Worm (Caenorhabditis elegans) whole organism, mixed stage, embryonic: ENCODE results near the gene perm-1.

ENCODE experiments used
- M03D4.4 ChIP-seq: sonication (generic microtip); optimal IDR thresholded peaks from 2 replicates; lab custom pipeline; 2017; ENCODE audit warnings: mild to moderate bottlenecking, missing genetic modification characterization, missing compliant biosample characterization
- bed-3 ChIP-seq: fragments of 200-800 bp; sonication (Bioruptor generic); optimal IDR thresholded peaks from 3 replicates; lab custom pipeline; 2018; ENCODE audit warnings: mild to moderate bottlenecking, missing genetic modification characterization, moderate library complexity, missing compliant biosample characterization
- blmp-1 ChIP-seq: fragments of 150-350 bp; optimal IDR thresholded peaks from 2 replicates; lab custom pipeline; 2014; ENCODE audit warnings: missing biosample characterization, missing genetic modification characterization
- ceh-39 ChIP-seq: fragments of 150-350 bp; optimal IDR thresholded peaks from 2 replicates; lab custom pipeline; 2014; ENCODE audit warnings: missing biosample characterization, missing genetic modification characterization
- ceh-43 ChIP-seq: fragments of 200-800 bp; sonication (Bioruptor generic); optimal IDR thresholded peaks from 2 replicates; lab custom pipeline; 2018; ENCODE audit warnings: mild to moderate bottlenecking, missing genetic modification characterization, moderate library complexity, missing compliant biosample characterization
- ces-1 ChIP-seq: fragments of 150-350 bp; optimal IDR thresholded peaks from 2 replicates; lab custom pipeline; 2014; ENCODE audit warnings: missing biosample characterization, missing genetic modification reagents, missing genetic modification characterization
- cnd-1 ChIP-seq: fragments of 200-800 bp; sonication (Bioruptor generic); optimal IDR thresholded peaks from 2 replicates; lab custom pipeline; 2018; ENCODE audit warnings: mild to moderate bottlenecking, missing genetic modification characterization, missing compliant biosample characterization
- drap-1 ChIP-seq: fragments of 200-800 bp; sonication (Bioruptor generic); optimal IDR thresholded peaks from 3 replicates; lab custom pipeline; 2018; ENCODE audit warnings: mild to moderate bottlenecking, missing genetic modification characterization, missing compliant biosample characterization
- elt-1 ChIP-seq: sonication (generic microtip); optimal IDR thresholded peaks from 2 replicates; lab custom pipeline; 2017; ENCODE audit warnings: missing genetic modification characterization, mild to moderate bottlenecking, missing compliant biosample characterization, antibody characterized with exemption, moderate library complexity, borderline replicate concordance; ENCODE audit not compliant: insufficient read depth
- elt-3 ChIP-seq: fragments of 150-350 bp; optimal IDR thresholded peaks from 2 replicates; lab custom pipeline; 2014; ENCODE audit warnings: missing biosample characterization, missing genetic modification characterization
- flh-1 ChIP-seq: fragments of 200-800 bp; sonication (Bioruptor generic); optimal IDR thresholded peaks from 2 replicates; lab custom pipeline; 2018; ENCODE audit warnings: mild to moderate bottlenecking, missing genetic modification characterization, moderate library complexity, missing compliant biosample characterization
- ham-2 ChIP-seq: fragments of 200-800 bp; sonication (Bioruptor generic); optimal IDR thresholded peaks from 2 replicates; lab custom pipeline; 2018; ENCODE audit warnings: mild to moderate bottlenecking, missing genetic modification characterization, missing compliant biosample characterization
- hlh-1 ChIP-seq: fragments of 150-350 bp; optimal IDR thresholded peaks from 2 replicates; lab custom pipeline; 2014; ENCODE audit warnings: missing biosample characterization, missing genetic modification reagents, missing genetic modification characterization
- lin-13 ChIP-seq: fragments of 150-350 bp; optimal IDR thresholded peaks from 2 replicates; lab custom pipeline; 2014; ENCODE audit warnings: missing biosample characterization, missing genetic modification characterization
- lin-32 ChIP-seq: fragments of 200-800 bp; sonication (Bioruptor generic); optimal IDR thresholded peaks from 2 replicates; lab custom pipeline; 2018; ENCODE audit warnings: mild to moderate bottlenecking, missing genetic modification characterization, missing compliant biosample characterization
- lsy-2 ChIP-seq: fragments of 150-350 bp; optimal IDR thresholded peaks from 2 replicates; lab custom pipeline; 2014; ENCODE audit warnings: missing biosample characterization, missing genetic modification characterization
- mep-1 ChIP-seq: fragments of 150-350 bp; optimal IDR thresholded peaks from 2 replicates; lab custom pipeline; 2017; ENCODE audit warnings: missing biosample characterization, missing genetic modification reagents, missing genetic modification characterization, inconsistent platforms
- mls-2 ChIP-seq: sonication (generic microtip); optimal IDR thresholded peaks from 2 replicates; lab custom pipeline; 2016; ENCODE audit warnings: mild to moderate bottlenecking, missing genetic modification characterization, moderate library complexity, missing compliant biosample characterization
- nhr-12 ChIP-seq: fragments of 150-350 bp; optimal IDR thresholded peaks from 2 replicates; lab custom pipeline; 2014; ENCODE audit warnings: missing biosample characterization, missing genetic modification characterization
- nhr-2 ChIP-seq: fragments of 150-350 bp; optimal IDR thresholded peaks from 2 replicates; lab custom pipeline; 2014; ENCODE audit warnings: missing biosample characterization, missing genetic modification characterization
- nhr-237 ChIP-seq: fragments of 150-350 bp; optimal IDR thresholded peaks from 2 replicates; lab custom pipeline; 2014; ENCODE audit warnings: missing biosample characterization, missing genetic modification characterization
- nhr-28 ChIP-seq: fragments of 150-350 bp; optimal IDR thresholded peaks from 2 replicates; lab custom pipeline; 2014; ENCODE audit warnings: missing biosample characterization, missing genetic modification characterization
- pha-4 ChIP-seq: fragments of 150-350 bp; optimal IDR thresholded peaks from 2 replicates; lab custom pipeline; 2018; ENCODE audit warnings: missing biosample characterization, missing genetic modification reagents, missing genetic modification characterization
- snpc-4 ChIP-seq: fragments of 150-350 bp; optimal IDR thresholded peaks from 2 replicates; lab custom pipeline; 2014; ENCODE audit warnings: missing biosample characterization, missing genetic modification characterization
- unc-120 ChIP-seq: sonication (generic microtip); optimal IDR thresholded peaks from 2 replicates; lab custom pipeline; 2017; ENCODE audit warnings: missing genetic modification characterization, missing compliant biosample characterization; ENCODE audit not compliant: poor library complexity, severe bottlenecking
- unc-62 ChIP-seq: fragments of 150-350 bp; optimal IDR thresholded peaks from 2 replicates; lab custom pipeline; 2014; ENCODE audit warnings: missing biosample characterization, missing genetic modification reagents, missing genetic modification characterization
- zip-8 ChIP-seq: fragments of 150-350 bp; optimal IDR thresholded peaks from 2 replicates; lab custom pipeline; 2014; ENCODE audit warnings: missing biosample characterization, missing genetic modification characterization
- ztf-11 ChIP-seq: fragments of 150-350 bp; optimal IDR thresholded peaks from 2 replicates; lab custom pipeline; 2014; ENCODE audit warnings: missing biosample characterization, missing genetic modification characterization

The perm-1 gene

ce11 chrII:7880373-7880862 lies at the start of gene perm-1:
Gene perm-1 (plus strand): TSS chrII:7880812.
- TF ChIP-seq lsy-2 (tag; lab: Kevin White, UChicago), result peak; percentile 32
- no peak for TF ChIP-seq lin-13 (tag; lab: Kevin White, UChicago)

ce11 chrII:7832054-7832453 lies 48.6 kb upstream of the perm-1 start, which contains the start of gene T09A5.14:
Gene T09A5.14 (plus strand): TSS chrII:7832354.
- TF ChIP-seq ces-1 (GFP tag; lab: Kevin White, UChicago) (no peak), mls-2 (tag; lab: Kevin White, UChicago) (no peak), drap-1 (GFP tag; lab: Kevin White, UChicago) (no peak), nhr-28 (tag; lab: Kevin White, UChicago) (no peak), ham-2 (no peak), ceh-39 (tag; lab: Kevin White, UChicago) (no peak), blmp-1 (no peak)

ce11 chrII:7835314-7835713 lies 45.3 kb upstream of the perm-1 start, which contains the start of gene cex-2:
Gene cex-2 (minus strand): TSS chrII:7835414.
- TF ChIP-seq ham-2 (no peak), ceh-43 (GFP tag; lab: Kevin White, UChicago) (no peak), nhr-2 (no peak), bed-3 (no peak), drap-1 (GFP tag; lab: Kevin White, UChicago) (no peak), M03D4.4 (tag; lab: Kevin White, UChicago) (no peak), lin-32 (GFP tag; lab: Kevin White, UChicago) (no peak), elt-3 (tag; lab: Kevin White, UChicago) (no peak), mls-2 (tag; lab: Kevin White, UChicago) (no peak), lin-13 (tag; lab: Kevin White, UChicago) (no peak), nhr-12 (tag; lab: Kevin White, UChicago) (no peak), zip-8 (tag; lab: Kevin White, UChicago) (no peak), elt-1 (no peak), flh-1 (GFP tag; lab: Kevin White, UChicago) (no peak), lsy-2 (tag; lab: Kevin White, UChicago) (no peak), snpc-4 (tag; lab: Kevin White, UChicago) (no peak)

- TF ChIP-seq pha-4 (tag; lab: Kevin White, UChicago) (no peak), unc-62 (GFP tag; lab: Kevin White, UChicago) (peak; percentile 46), hlh-1 (tag; lab: Kevin White, UChicago) (peak; percentile 96), zip-8 (tag; lab: Kevin White, UChicago) (no peak), cnd-1 (no peak), unc-120 (tag; lab: Kevin White, UChicago) (peak; percentile 60), drap-1 (GFP tag; lab: Kevin White, UChicago) (no peak)
- TF ChIP-seq, all 35 proteins: peak for 3
These were observed 43.9 kb upstream of the perm-1 start for ce11 chrII:7836613-7837226.

ce11 chrII:7838661-7839060 lies 42.0 kb upstream of the perm-1 start:
- TF ChIP-seq snpc-4 (tag; lab: Kevin White, UChicago) (no peak), bed-3 (no peak), unc-120 (tag; lab: Kevin White, UChicago) (peak; percentile 40), ces-1 (GFP tag; lab: Kevin White, UChicago) (peak; percentile 58), mep-1 (tag; lab: Kevin White, UChicago) (peak; percentile 17), cnd-1 (no peak)

- TF ChIP-seq cnd-1 (no peak), blmp-1 (peak; percentile 55), nhr-28 (tag; lab: Kevin White, UChicago) (no peak), nhr-237 (tag; lab: Kevin White, UChicago) (no peak), ztf-11 (no peak), mls-2 (tag; lab: Kevin White, UChicago) (peak; percentile 7), nhr-12 (tag; lab: Kevin White, UChicago) (no peak)
These were observed 40.9 kb upstream of the perm-1 start for ce11 chrII:7839703-7840102.
